Worm (Caenorhabditis elegans): ENCODE measurements around the gene hlh-15.

Gene hlh-15

ce11 chrX:2413277-2413676 lies at the start of gene hlh-15:
Gene hlh-15, minus strand, starts transcription at chrX:2413377.
- no peak for TF ChIP-seq unc-62 (GFP tag; optimal IDR thresholded peaks at IDR 0.05)

ce11 chrX:2461742-2462141 lies 48.6 kb upstream of the hlh-15 start:
- no peak for TF ChIP-seq unc-62 (GFP tag; optimal IDR thresholded peaks at IDR 0.05)

ce11 chrX:2459793-2460192 lies 46.6 kb upstream of the hlh-15 start, which contains the start of gene fox-1:
Gene fox-1, minus strand, starts transcription at chrX:2459893.
- TF ChIP-seq unc-62 (GFP tag; optimal IDR thresholded peaks at IDR 0.05), result no peak

- no peak for TF ChIP-seq unc-62 (GFP tag; optimal IDR thresholded peaks at IDR 0.05)
Measured at ce11 chrX:2457461-2457860, 44.3 kb upstream of the hlh-15 start.

ce11 chrX:2456141-2456540 lies 43.0 kb upstream of the hlh-15 start:
- TF ChIP-seq unc-62 (GFP tag; optimal IDR thresholded peaks at IDR 0.05), result no peak

ce11 chrX:2454914-2455313 lies 41.7 kb upstream of the hlh-15 start:
- no peak for TF ChIP-seq unc-62 (GFP tag; optimal IDR thresholded peaks at IDR 0.05)

- no peak for TF ChIP-seq unc-62 (GFP tag; optimal IDR thresholded peaks at IDR 0.05)
Measured at ce11 chrX:2452716-2453115, 39.5 kb upstream of the hlh-15 start.

- no peak for TF ChIP-seq unc-62 (GFP tag; optimal IDR thresholded peaks at IDR 0.05)
Measured at ce11 chrX:2452297-2452696, 39.1 kb upstream of the hlh-15 start.

- no peak for TF ChIP-seq unc-62 (GFP tag; optimal IDR thresholded peaks at IDR 0.05)
Measured at ce11 chrX:2450994-2451393, 37.8 kb upstream of the hlh-15 start.

- no peak for TF ChIP-seq unc-62 (GFP tag; optimal IDR thresholded peaks at IDR 0.05)
Measured at ce11 chrX:2447214-2447613, 34.0 kb upstream of the hlh-15 start.

- TF ChIP-seq unc-62 (GFP tag; optimal IDR thresholded peaks at IDR 0.05), result no peak
Measured at ce11 chrX:2446185-2446584, 33.0 kb upstream of the hlh-15 start.

- TF ChIP-seq unc-62 (GFP tag; optimal IDR thresholded peaks at IDR 0.05), result no peak
Measured at ce11 chrX:2443304-2443703, 30.1 kb upstream of the hlh-15 start, which contains the start of gene T07D1.3. Gene T07D1.3, minus strand, starts transcription at chrX:2443404.

- TF ChIP-seq unc-62 (GFP tag; optimal IDR thresholded peaks at IDR 0.05), result no peak
Measured at ce11 chrX:2441163-2441562, 28.0 kb upstream of the hlh-15 start.

- TF ChIP-seq unc-62 (GFP tag; optimal IDR thresholded peaks at IDR 0.05), result no peak
Measured at ce11 chrX:2439728-2440127, 26.6 kb upstream of the hlh-15 start.

- TF ChIP-seq unc-62 (GFP tag; optimal IDR thresholded peaks at IDR 0.05), result no peak
Measured at ce11 chrX:2439309-2439708, 26.1 kb upstream of the hlh-15 start.

- TF ChIP-seq unc-62 (GFP tag; optimal IDR thresholded peaks at IDR 0.05), result no peak
Measured at ce11 chrX:2438857-2439256, 25.7 kb upstream of the hlh-15 start, which contains the start of gene gid-2. Gene gid-2, minus strand, starts transcription at chrX:2438957.

- TF ChIP-seq unc-62 (GFP tag; optimal IDR thresholded peaks at IDR 0.05), result no peak
Measured at ce11 chrX:2435353-2435752, 22.2 kb upstream of the hlh-15 start.

ce11 chrX:2433805-2434204 lies 20.6 kb upstream of the hlh-15 start:
- no peak for TF ChIP-seq unc-62 (GFP tag; optimal IDR thresholded peaks at IDR 0.05)

Measured in whole organism, dauer.